Worm (Caenorhabditis elegans) whole organism, L1 larva: ENCODE data around the gene F57C2.4.

Experiments
- C04F5.9 ChIP-seq: sonication (generic microtip); optimal IDR thresholded peaks from 2 replicates; lab custom pipeline; 2016; ENCODE audit warnings: missing genetic modification characterization, missing compliant biosample characterization
- C34B4.2 ChIP-seq: sonication (generic microtip); optimal IDR thresholded peaks from 2 replicates; lab custom pipeline; 2017; ENCODE audit warnings: mild to moderate bottlenecking, missing genetic modification characterization, missing compliant biosample characterization
- F16B12.6 ChIP-seq: fragments of 150-350 bp; optimal IDR thresholded peaks from 2 replicates; lab custom pipeline; 2014; ENCODE audit warnings: missing biosample characterization, missing genetic modification characterization
- Y116A8C.19 ChIP-seq: sonication (generic microtip); optimal IDR thresholded peaks from 2 replicates; lab custom pipeline; 2016; ENCODE audit warnings: missing compliant biosample characterization, missing genetic modification characterization, borderline replicate concordance
- aha-1 ChIP-seq: fragments of 150-350 bp; optimal IDR thresholded peaks from 2 replicates; lab custom pipeline; 2014; ENCODE audit warnings: missing biosample characterization, missing genetic modification characterization
- ama-1 ChIP-seq: fragments of 150-350 bp; optimal IDR thresholded peaks from 2 replicates; lab custom pipeline; 2014
- blmp-1 ChIP-seq: fragments of 150-350 bp; optimal IDR thresholded peaks from 2 replicates; lab custom pipeline; 2014; ENCODE audit warnings: missing biosample characterization, missing genetic modification characterization
- ceh-63 ChIP-seq: fragments of 200-800 bp; sonication (Bioruptor generic); optimal IDR thresholded peaks from 2 replicates; lab custom pipeline; 2018; ENCODE audit warnings: mild to moderate bottlenecking, missing genetic modification characterization, missing compliant biosample characterization
- ceh-8 ChIP-seq: fragments of 200-800 bp; sonication (Bioruptor generic); optimal IDR thresholded peaks from 2 replicates; lab custom pipeline; 2018; ENCODE audit warnings: mild to moderate bottlenecking, missing genetic modification characterization, moderate library complexity, missing compliant biosample characterization
- ceh-82 ChIP-seq, 3 experiments: fragments of 150-350 bp in 1 of 3; sonication (generic microtip) in 2 of 3; optimal IDR thresholded peaks; 2 replicates each; lab custom pipeline; 2014 to 2017; ENCODE audit warnings: missing biosample characterization in 3 of 3, missing genetic modification characterization in 3 of 3
- ceh-90 ChIP-seq: sonication (generic microtip); optimal IDR thresholded peaks from 2 replicates; lab custom pipeline; 2016; ENCODE audit warnings: missing genetic modification characterization, missing compliant biosample characterization
- dpl-1 ChIP-seq, 3 experiments: fragments of 150-350 bp in 2 of 3; sonication (generic microtip) in 1 of 3; optimal IDR thresholded peaks; 2 replicates each; lab custom pipeline; 2014 to 2017; ENCODE audit warnings: missing biosample characterization in 3 of 3, missing genetic modification characterization in 3 of 3, missing genetic modification reagents in 3 of 3
- dsc-1 ChIP-seq: sonication (generic microtip); optimal IDR thresholded peaks from 2 replicates; lab custom pipeline; 2016; ENCODE audit warnings: mild to moderate bottlenecking, missing genetic modification characterization, missing compliant biosample characterization
- egl-27 ChIP-seq, 2 experiments: fragments of 150-350 bp in 1 of 2; sonication (generic microtip); optimal IDR thresholded peaks; 3 replicates each; lab custom pipeline; 2017 to 2018; ENCODE audit warnings: missing biosample characterization in 2 of 2, missing genetic modification characterization in 2 of 2, missing genetic modification reagents in 2 of 2
- fkh-10 ChIP-seq: sonication (generic microtip); optimal IDR thresholded peaks from 2 replicates; lab custom pipeline; 2017; ENCODE audit warnings: missing biosample characterization, missing genetic modification reagents, missing genetic modification characterization
- fkh-8 ChIP-seq: sonication (generic microtip); optimal IDR thresholded peaks from 2 replicates; lab custom pipeline; 2016; ENCODE audit warnings: mild to moderate bottlenecking, missing genetic modification characterization, missing compliant biosample characterization
- grh-1 ChIP-seq: fragments of 200-800 bp; sonication (Bioruptor generic); IDR thresholded peaks from 2 replicates; pipeline ENCODE4 v1.3.6; 2022; ENCODE audit warnings: missing genetic modification reagents, missing genetic modification characterization, missing compliant biosample characterization
- hlh-17 ChIP-seq: fragments of 200-800 bp; sonication (Bioruptor generic); optimal IDR thresholded peaks from 2 replicates; lab custom pipeline; 2018; ENCODE audit warnings: missing genetic modification characterization, mild to moderate bottlenecking, missing compliant biosample characterization, moderate library complexity, borderline replicate concordance
- hlh-4 ChIP-seq: sonication (generic microtip); optimal IDR thresholded peaks from 2 replicates; lab custom pipeline; 2016; ENCODE audit warnings: mild to moderate bottlenecking, missing genetic modification characterization, missing compliant biosample characterization
- hpl-2 ChIP-seq: fragments of 150-350 bp; optimal IDR thresholded peaks from 2 replicates; lab custom pipeline; 2014; ENCODE audit warnings: missing biosample characterization, missing genetic modification reagents, missing genetic modification characterization
- isw-1 ChIP-seq: fragments of 200-800 bp; sonication (Bioruptor generic); IDR thresholded peaks from 2 replicates; pipeline ENCODE4 v1.3.6; 2022; ENCODE audit warnings: missing genetic modification characterization, missing compliant biosample characterization
- lin-13 ChIP-seq: fragments of 150-350 bp; optimal IDR thresholded peaks from 2 replicates; lab custom pipeline; 2014; ENCODE audit warnings: missing biosample characterization, missing genetic modification reagents, missing genetic modification characterization
- lin-35 ChIP-seq, 2 experiments: fragments of 150-350 bp; optimal IDR thresholded peaks; 2 replicates each; lab custom pipeline; 2014; ENCODE audit warnings: missing biosample characterization in 2 of 2, missing genetic modification characterization in 2 of 2, missing genetic modification reagents in 2 of 2
- lir-3 ChIP-seq: sonication (generic microtip); optimal IDR thresholded peaks from 2 replicates; lab custom pipeline; 2016; ENCODE audit warnings: mild to moderate bottlenecking, missing genetic modification characterization, moderate library complexity, missing compliant biosample characterization; ENCODE audit not compliant: poor library complexity
- lsy-2 ChIP-seq, 2 experiments: fragments of 150-350 bp; optimal IDR thresholded peaks; 2 replicates each; lab custom pipeline; 2014; ENCODE audit warnings: missing biosample characterization in 2 of 2, missing genetic modification characterization in 2 of 2
- mab-9 ChIP-seq: fragments of 200-800 bp; sonication (Bioruptor generic); IDR thresholded peaks from 2 replicates; pipeline ENCODE4 v1.3.6; 2022; ENCODE audit warnings: missing genetic modification reagents, missing genetic modification characterization, missing compliant biosample characterization
- mef-2 ChIP-seq: fragments of 150-350 bp; optimal IDR thresholded peaks from 2 replicates; lab custom pipeline; 2014; ENCODE audit warnings: missing biosample characterization, missing genetic modification characterization
- nhr-12 ChIP-seq: sonication (generic microtip); optimal IDR thresholded peaks from 2 replicates; lab custom pipeline; 2017; ENCODE audit warnings: missing biosample characterization, missing genetic modification characterization
- nhr-28 ChIP-seq: fragments of 150-350 bp; optimal IDR thresholded peaks from 2 replicates; lab custom pipeline; 2014; ENCODE audit warnings: missing biosample characterization, missing genetic modification characterization
- nhr-71 ChIP-seq: sonication (generic microtip); optimal IDR thresholded peaks from 2 replicates; lab custom pipeline; 2016; ENCODE audit warnings: mild to moderate bottlenecking, missing genetic modification characterization, moderate library complexity, missing compliant biosample characterization
- nhr-76 ChIP-seq: sonication (generic microtip); optimal IDR thresholded peaks from 2 replicates; lab custom pipeline; 2017; ENCODE audit warnings: missing biosample characterization, missing genetic modification characterization
- nhr-77 ChIP-seq: fragments of 150-350 bp; optimal IDR thresholded peaks from 2 replicates; lab custom pipeline; 2014; ENCODE audit warnings: missing biosample characterization, missing genetic modification characterization
- nhr-84 ChIP-seq: sonication (generic microtip); optimal IDR thresholded peaks from 2 replicates; lab custom pipeline; 2017; ENCODE audit warnings: missing biosample characterization, missing genetic modification characterization
- rnt-1 ChIP-seq: sonication (generic microtip); optimal IDR thresholded peaks from 2 replicates; lab custom pipeline; 2016; ENCODE audit warnings: mild to moderate bottlenecking, missing genetic modification characterization, moderate library complexity, missing compliant biosample characterization
- sup-37 ChIP-seq: fragments of 200-800 bp; sonication (Bioruptor generic); optimal IDR thresholded peaks from 2 replicates; lab custom pipeline; 2018; ENCODE audit warnings: mild to moderate bottlenecking, missing genetic modification characterization, missing compliant biosample characterization
- unc-130 ChIP-seq: fragments of 150-350 bp; optimal IDR thresholded peaks from 2 replicates; lab custom pipeline; 2017; ENCODE audit warnings: missing biosample characterization, missing genetic modification characterization, inconsistent platforms
- unc-86 ChIP-seq: sonication (generic microtip); optimal IDR thresholded peaks from 2 replicates; lab custom pipeline; 2016; ENCODE audit warnings: missing genetic modification characterization, missing compliant biosample characterization
- unc-98 ChIP-seq: fragments of 200-800 bp; sonication (Bioruptor generic); IDR thresholded peaks from 2 replicates; pipeline ENCODE4 v1.3.6; 2022; ENCODE audit warnings: missing genetic modification characterization, missing compliant biosample characterization
- xbp-1 ChIP-seq: sonication (generic microtip); optimal IDR thresholded peaks from 2 replicates; lab custom pipeline; 2016; ENCODE audit warnings: missing genetic modification characterization, missing compliant biosample characterization
- zip-4 ChIP-seq: fragments of 200-800 bp; sonication (Bioruptor generic); optimal IDR thresholded peaks from 2 replicates; lab custom pipeline; 2018; ENCODE audit warnings: mild to moderate bottlenecking, missing genetic modification characterization, moderate library complexity, missing compliant biosample characterization
- ztf-4 ChIP-seq: fragments of 150-350 bp; optimal IDR thresholded peaks from 2 replicates; lab custom pipeline; 2014; ENCODE audit warnings: missing biosample characterization, missing genetic modification characterization

F57C2.4 gene

DNA sequence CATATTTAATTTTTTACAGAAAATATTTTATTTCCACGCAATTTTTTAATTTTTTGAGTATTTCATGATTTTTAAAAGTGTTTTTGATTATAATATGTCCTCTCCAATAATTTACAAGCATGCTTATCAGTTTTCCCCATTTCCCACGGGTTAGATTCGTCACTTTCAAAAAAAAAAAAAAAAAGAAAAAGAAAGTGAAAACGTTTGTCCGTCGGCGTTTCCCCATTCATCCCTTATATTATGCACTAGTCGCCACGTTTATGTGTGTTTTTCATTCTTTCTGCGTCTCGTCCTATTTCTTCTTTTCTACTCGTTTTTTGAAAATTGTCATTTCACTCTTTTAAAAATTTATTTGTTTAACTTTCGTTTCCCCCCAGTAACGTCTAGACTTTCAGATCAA, 35.7 kb upstream of the F57C2.4 start, which contains the start of gene vnut-1 (continued):
- TF ChIP-seq hpl-2 (GFP tag; lab: Kevin White, UChicago) (no peak), rnt-1 (tag; lab: Kevin White, UChicago) (no peak), dsc-1 (tag; lab: Kevin White, UChicago) (no peak), lsy-2 (tag; optimal IDR thresholded peaks at IDR 0.05; lab: Kevin White, UChicago) (peak; percentile 13 to 26), fkh-10 (no peak), sup-37 (GFP tag; lab: Kevin White, UChicago) (no peak), unc-86 (tag; lab: Kevin White, UChicago) (no peak), fkh-8 (tag; lab: Kevin White, UChicago) (no peak), egl-27 (tag; optimal IDR thresholded peaks at IDR 0.05; lab: Kevin White, UChicago) (no peak), C04F5.9 (no peak), isw-1 (GFP tag; lab: Robert Waterston, UW) (no peak), ama-1 (lab: Kevin White, UChicago) (no peak), mab-9 (GFP tag; lab: Robert Waterston, UW) (no peak), blmp-1 (tag; lab: Kevin White, UChicago) (peak; percentile 97), zip-4 (GFP tag; lab: Kevin White, UChicago) (no peak), ceh-90 (tag; lab: Kevin White, UChicago) (no peak), nhr-76 (no peak), nhr-84 (no peak), ceh-63 (GFP tag; lab: Kevin White, UChicago) (no peak), nhr-12 (tag; lab: Kevin White, UChicago) (no peak), C34B4.2 (tag; lab: Kevin White, UChicago) (no peak), hlh-4 (no peak), unc-98 (GFP tag; lab: Robert Waterston, UW) (no peak), lin-35 (GFP tag; optimal IDR thresholded peaks at IDR 0.05; lab: Kevin White, UChicago) (peak in 1 of 2 experiments; percentile 20), hlh-17 (no peak), nhr-77 (tag; lab: Kevin White, UChicago) (no peak), lin-13 (GFP tag; lab: Kevin White, UChicago) (no peak), ceh-8 (GFP tag; lab: Kevin White, UChicago) (no peak), xbp-1 (tag; lab: Kevin White, UChicago) (no peak), nhr-71 (tag; lab: Kevin White, UChicago) (peak; percentile 52), ceh-82 (tag; optimal IDR thresholded peaks at IDR 0.05; lab: Kevin White, UChicago) (peak in 1 of 3 experiments; percentile 7), lir-3 (tag; lab: Kevin White, UChicago) (no peak), nhr-28 (tag; lab: Kevin White, UChicago) (no peak), grh-1 (no peak), F16B12.6 (tag; lab: Kevin White, UChicago) (no peak)

DNA sequence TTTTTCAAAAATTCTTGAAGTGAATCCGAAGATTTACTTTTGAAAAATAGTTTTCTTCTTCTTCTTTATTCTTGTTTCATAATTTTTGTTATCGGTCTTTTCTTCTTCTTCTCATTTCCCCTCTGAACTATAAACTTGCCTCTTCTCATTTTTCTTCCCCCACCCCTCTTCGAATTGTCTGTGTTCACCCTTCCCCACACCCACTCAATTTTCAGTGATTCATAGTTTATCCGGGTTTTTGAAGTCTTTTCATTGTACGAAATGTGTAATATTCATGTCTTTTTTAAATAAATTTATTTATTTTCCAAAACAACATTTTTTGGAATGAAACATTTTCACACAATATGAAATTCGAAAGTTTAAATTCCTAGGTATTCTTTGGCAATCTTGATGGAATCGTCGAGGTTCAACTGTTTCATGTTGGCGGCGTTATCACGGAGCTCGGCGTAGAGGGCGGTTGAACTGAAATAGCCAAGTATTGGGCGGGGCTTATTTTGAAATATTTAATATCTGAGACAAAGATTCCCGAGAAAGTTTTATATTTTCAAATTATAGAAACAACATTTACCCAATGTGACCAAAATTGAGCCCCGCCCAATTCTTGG, 32.4 kb upstream of the F57C2.4 start:
- TF ChIP-seq egl-27 (tag; optimal IDR thresholded peaks at IDR 0.05; lab: Kevin White, UChicago) (no peak), dpl-1 (GFP tag; optimal IDR thresholded peaks at IDR 0.05; lab: Kevin White, UChicago) (no peak), mef-2 (no peak), C04F5.9 (no peak), unc-130 (tag; lab: Kevin White, UChicago) (no peak), unc-98 (GFP tag; lab: Robert Waterston, UW) (no peak), Y116A8C.19 (tag; lab: Kevin White, UChicago) (no peak), ztf-4 (tag; lab: Kevin White, UChicago) (no peak), aha-1 (tag; lab: Kevin White, UChicago) (no peak), nhr-84 (no peak), ceh-82 (tag; optimal IDR thresholded peaks at IDR 0.05; lab: Kevin White, UChicago) (no peak)
